Fruit fly (Drosophila melanogaster) whole organism, embryonic: ENCODE measurements around the gene CG4297.

Experiments
- Adf1 ChIP-seq: fragments of 200-800 bp; sonication (Bioruptor generic); IDR thresholded peaks from 2 replicates; pipeline ENCODE4 v1.3.6; 2022; ENCODE audit warnings: missing biosample characterization, missing genetic modification characterization
- Bgb ChIP-seq: fragments of 200-800 bp; sonication (Bioruptor generic); IDR thresholded peaks from 2 replicates; pipeline ENCODE4 v1.3.6; 2022; ENCODE audit warnings: missing biosample characterization, missing genetic modification characterization; ENCODE audit not compliant: partially characterized antibody
- BtbVII ChIP-seq: fragments of 200-800 bp; sonication (Bioruptor generic); optimal IDR thresholded peaks from 3 replicates; lab custom pipeline; 2017; ENCODE audit warnings: missing biosample characterization, mild to moderate bottlenecking, missing genetic modification characterization
- CG10431 ChIP-seq: fragments of 200-800 bp; sonication (Bioruptor generic); optimal IDR thresholded peaks from 3 replicates; lab custom pipeline; 2018; ENCODE audit warnings: missing biosample characterization, mild to moderate bottlenecking, missing genetic modification characterization
- CG11456 ChIP-seq: fragments of 200-800 bp; sonication (Bioruptor generic); IDR thresholded peaks from 3 replicates; pipeline ENCODE4 v1.3.6; 2022; ENCODE audit warnings: missing biosample characterization, missing genetic modification characterization
- CG13123 ChIP-seq: fragments of 200-800 bp; sonication (Bioruptor generic); optimal IDR thresholded peaks from 2 replicates; lab custom pipeline; 2016; ENCODE audit warnings: missing biosample characterization, missing genetic modification characterization
- CG13775 ChIP-seq: fragments of 200-800 bp; sonication (Bioruptor generic); optimal IDR thresholded peaks from 3 replicates; lab custom pipeline; 2017; ENCODE audit warnings: missing biosample characterization, mild to moderate bottlenecking, missing genetic modification characterization
- CG16815 ChIP-seq: fragments of 200-800 bp; sonication (Bioruptor generic); optimal IDR thresholded peaks from 3 replicates; lab custom pipeline; 2017; ENCODE audit warnings: missing biosample characterization, mild to moderate bottlenecking, missing genetic modification characterization
- CG3995 ChIP-seq: fragments of 200-800 bp; sonication (Bioruptor generic); optimal IDR thresholded peaks from 3 replicates; lab custom pipeline; 2016; ENCODE audit warnings: missing biosample characterization, missing genetic modification characterization
- CG43689 ChIP-seq: fragments of 200-800 bp; sonication (Bioruptor generic); IDR thresholded peaks from 2 replicates; pipeline ENCODE4 v1.3.6; 2022; ENCODE audit warnings: missing biosample characterization, missing genetic modification characterization
- CG4707 ChIP-seq: fragments of 200-800 bp; sonication (Bioruptor generic); optimal IDR thresholded peaks from 2 replicates; lab custom pipeline; 2018; ENCODE audit warnings: missing biosample characterization, mild to moderate bottlenecking, missing genetic modification characterization, moderate library complexity
- CG4820 ChIP-seq: fragments of 200-800 bp; sonication (Bioruptor generic); optimal IDR thresholded peaks from 3 replicates; lab custom pipeline; 2016; ENCODE audit warnings: missing biosample characterization, missing genetic modification characterization
- CG7271 ChIP-seq: fragments of 200-800 bp; sonication (Bioruptor generic); optimal IDR thresholded peaks from 2 replicates; lab custom pipeline; 2018; ENCODE audit warnings: missing biosample characterization, mild to moderate bottlenecking, missing genetic modification characterization, moderate library complexity
- CG7372 ChIP-seq: fragments of 200-800 bp; sonication (Bioruptor generic); IDR thresholded peaks from 2 replicates; pipeline ENCODE4 v1.3.6; 2022; ENCODE audit warnings: missing biosample characterization, missing genetic modification characterization
- CG7963 ChIP-seq: fragments of 200-800 bp; sonication (Bioruptor generic); IDR thresholded peaks from 3 replicates; pipeline ENCODE4 v1.3.6; 2022; ENCODE audit warnings: missing biosample characterization, missing genetic modification characterization; ENCODE audit not compliant: partially characterized antibody
- CG7987 ChIP-seq: fragments of 200-800 bp; sonication (Bioruptor generic); optimal IDR thresholded peaks from 2 replicates; lab custom pipeline; 2018; ENCODE audit warnings: missing biosample characterization, mild to moderate bottlenecking, missing genetic modification characterization, moderate library complexity
- CG8290 ChIP-seq, 3 experiments: fragments of 200-800 bp; sonication (Bioruptor generic); optimal IDR thresholded peaks; 2 replicates each; lab custom pipeline; 2016 to 2019; ENCODE audit warnings: missing biosample characterization in 3 of 3, missing genetic modification characterization in 3 of 3, mild to moderate bottlenecking in 2 of 3, moderate library complexity in 1 of 3
- CoRest ChIP-seq: fragments of 200-800 bp; sonication (Bioruptor generic); optimal IDR thresholded peaks from 3 replicates; lab custom pipeline; 2018; ENCODE audit warnings: missing biosample characterization, mild to moderate bottlenecking, missing genetic modification characterization, moderate library complexity
- Deaf1 ChIP-seq: fragments of 200-800 bp; optimal IDR thresholded peaks from 3 replicates; lab custom pipeline; 2019; ENCODE audit warnings: missing biosample characterization, mild to moderate bottlenecking, missing genetic modification characterization, moderate library complexity
- Dll ChIP-seq: fragments of 200-800 bp; sonication (Bioruptor generic); IDR thresholded peaks from 4 replicates; pipeline ENCODE4 v1.3.6; 2022; ENCODE audit warnings: missing biosample characterization, missing genetic modification characterization; ENCODE audit not compliant: partially characterized antibody
- Dp ChIP-seq: fragments of 200-800 bp; sonication (Bioruptor generic); optimal IDR thresholded peaks from 2 replicates; lab custom pipeline; 2018; ENCODE audit warnings: missing biosample characterization, mild to moderate bottlenecking, missing genetic modification characterization, moderate library complexity
- E2f1 ChIP-seq: fragments of 200-800 bp; sonication (Bioruptor generic); IDR thresholded peaks from 2 replicates; pipeline ENCODE4 v1.3.6; 2022; ENCODE audit warnings: missing biosample characterization, missing genetic modification characterization
- HLH3B ChIP-seq: fragments of 200-800 bp; sonication (Bioruptor generic); IDR thresholded peaks from 2 replicates; pipeline ENCODE4 v1.3.6; 2022; ENCODE audit warnings: missing biosample characterization, missing genetic modification characterization
- Hr78 ChIP-seq, 2 experiments: fragments of 200-800 bp in 1 of 2; fragments of >200 bp in 1 of 2; sonication (Bioruptor generic) in 1 of 2; optimal IDR thresholded peaks; 2 replicates each; lab custom pipeline; 2017 to 2019; ENCODE audit warnings: missing biosample characterization in 2 of 2, missing genetic modification characterization in 2 of 2, mild to moderate bottlenecking in 1 of 2, moderate library complexity in 1 of 2
- Med ChIP-seq: fragments of 200-800 bp; sonication (Bioruptor generic); peaks from one replicate; lab custom pipeline; 2016; ENCODE audit warnings: missing biosample characterization, missing genetic modification characterization, mild to moderate bottlenecking, inconsistent platforms, moderate library complexity
- Nf-YA ChIP-seq: fragments of 200-800 bp; sonication (Bioruptor generic); IDR thresholded peaks from 2 replicates; pipeline ENCODE4 v1.3.6; 2022; ENCODE audit warnings: missing biosample characterization, missing genetic modification characterization
- Optix ChIP-seq: fragments of 200-800 bp; sonication (Bioruptor generic); IDR thresholded peaks from 3 replicates; pipeline ENCODE4 v1.3.6; 2022; ENCODE audit warnings: missing biosample characterization, missing genetic modification characterization
- Ssrp ChIP-seq: fragments of 200-800 bp; sonication (Bioruptor generic); optimal IDR thresholded peaks from 2 replicates; lab custom pipeline; 2018; ENCODE audit warnings: missing biosample characterization, mild to moderate bottlenecking, missing genetic modification characterization, moderate library complexity
- chif ChIP-seq, 2 experiments: fragments of 200-800 bp; sonication (Bioruptor generic); optimal IDR thresholded peaks; 3 replicates each; lab custom pipeline; 2016; ENCODE audit warnings: missing biosample characterization in 2 of 2, missing genetic modification characterization in 2 of 2
- fd64A ChIP-seq: fragments of 200-800 bp; sonication (Bioruptor generic); optimal IDR thresholded peaks from 3 replicates; lab custom pipeline; 2018; ENCODE audit warnings: missing biosample characterization, mild to moderate bottlenecking, missing genetic modification characterization
- fd96Cb ChIP-seq: fragments of 200-800 bp; sonication (Bioruptor generic); optimal IDR thresholded peaks from 2 replicates; lab custom pipeline; 2018; ENCODE audit warnings: missing biosample characterization, mild to moderate bottlenecking, missing genetic modification characterization, moderate library complexity
- ftz-f1 ChIP-seq: fragments of 200-800 bp; sonication (Bioruptor generic); optimal IDR thresholded peaks from 2 replicates; lab custom pipeline; 2016; ENCODE audit warnings: missing biosample characterization, missing genetic modification characterization
- gce ChIP-seq: fragments of 200-800 bp; sonication (Bioruptor generic); IDR thresholded peaks from 3 replicates; pipeline ENCODE4 v1.3.6; 2022; ENCODE audit warnings: missing biosample characterization, missing genetic modification characterization
- gcm ChIP-seq: fragments of 200-800 bp; sonication (Bioruptor generic); optimal IDR thresholded peaks from 2 replicates; lab custom pipeline; 2019; ENCODE audit warnings: missing biosample characterization, mild to moderate bottlenecking, missing genetic modification characterization, moderate library complexity
- gsb-n ChIP-seq: fragments of 200-800 bp; sonication (Bioruptor generic); optimal IDR thresholded peaks from 3 replicates; lab custom pipeline; 2018; ENCODE audit warnings: missing biosample characterization, mild to moderate bottlenecking, missing genetic modification characterization
- h ChIP-seq: fragments of >200 bp; optimal IDR thresholded peaks from 2 replicates; lab custom pipeline; 2017
- hb ChIP-seq: fragments of 200-800 bp; sonication (Bioruptor generic); IDR thresholded peaks from 3 replicates; pipeline ENCODE4 v1.3.6; 2022; ENCODE audit warnings: missing biosample characterization, missing genetic modification characterization; ENCODE audit not compliant: partially characterized antibody
- jumu ChIP-seq: fragments of 200-800 bp; sonication (Bioruptor generic); optimal IDR thresholded peaks from 3 replicates; lab custom pipeline; 2016; ENCODE audit warnings: missing biosample characterization, missing genetic modification characterization
- kni ChIP-seq: fragments of 200-800 bp; sonication (Bioruptor generic); optimal IDR thresholded peaks from 3 replicates; lab custom pipeline; 2017; ENCODE audit warnings: mild to moderate bottlenecking, missing biosample characterization, missing genetic modification reagents, missing genetic modification characterization
- lmd ChIP-seq: fragments of 200-800 bp; sonication (Bioruptor generic); IDR thresholded peaks from 2 replicates; pipeline ENCODE4 v1.3.6; 2022; ENCODE audit warnings: missing biosample characterization, missing genetic modification characterization
- otp ChIP-seq: fragments of 200-800 bp; sonication (Bioruptor generic); IDR thresholded peaks from 3 replicates; pipeline ENCODE4, ENCODE4 v1.3.6; 2022; ENCODE audit warnings: missing biosample characterization, missing genetic modification characterization
- row ChIP-seq: fragments of 200-800 bp; sonication (Bioruptor generic); IDR thresholded peaks from 3 replicates; pipeline ENCODE4 v1.3.6; 2022; ENCODE audit warnings: missing biosample characterization, missing genetic modification characterization
- sens ChIP-seq: fragments of 200-800 bp; sonication (Bioruptor generic); peaks from one replicate; lab custom pipeline; 2016; ENCODE audit warnings: missing biosample characterization, missing genetic modification characterization
- seq ChIP-seq: fragments of 200-800 bp; sonication (Bioruptor generic); IDR thresholded peaks from 2 replicates; pipeline ENCODE4 v1.3.6; 2022; ENCODE audit warnings: missing biosample characterization, missing genetic modification characterization
- z ChIP-seq: fragments of 200-800 bp; sonication (Bioruptor generic); IDR thresholded peaks from 3 replicates; pipeline ENCODE4 v1.3.6; 2022; ENCODE audit warnings: missing biosample characterization, missing genetic modification characterization
- zen2 ChIP-seq: fragments of 200-800 bp; sonication (Bioruptor generic); IDR thresholded peaks from 3 replicates; pipeline ENCODE4 v1.3.6; 2022; ENCODE audit warnings: missing biosample characterization, missing genetic modification characterization; ENCODE audit not compliant: partially characterized antibody

Gene CG4297

DNA sequence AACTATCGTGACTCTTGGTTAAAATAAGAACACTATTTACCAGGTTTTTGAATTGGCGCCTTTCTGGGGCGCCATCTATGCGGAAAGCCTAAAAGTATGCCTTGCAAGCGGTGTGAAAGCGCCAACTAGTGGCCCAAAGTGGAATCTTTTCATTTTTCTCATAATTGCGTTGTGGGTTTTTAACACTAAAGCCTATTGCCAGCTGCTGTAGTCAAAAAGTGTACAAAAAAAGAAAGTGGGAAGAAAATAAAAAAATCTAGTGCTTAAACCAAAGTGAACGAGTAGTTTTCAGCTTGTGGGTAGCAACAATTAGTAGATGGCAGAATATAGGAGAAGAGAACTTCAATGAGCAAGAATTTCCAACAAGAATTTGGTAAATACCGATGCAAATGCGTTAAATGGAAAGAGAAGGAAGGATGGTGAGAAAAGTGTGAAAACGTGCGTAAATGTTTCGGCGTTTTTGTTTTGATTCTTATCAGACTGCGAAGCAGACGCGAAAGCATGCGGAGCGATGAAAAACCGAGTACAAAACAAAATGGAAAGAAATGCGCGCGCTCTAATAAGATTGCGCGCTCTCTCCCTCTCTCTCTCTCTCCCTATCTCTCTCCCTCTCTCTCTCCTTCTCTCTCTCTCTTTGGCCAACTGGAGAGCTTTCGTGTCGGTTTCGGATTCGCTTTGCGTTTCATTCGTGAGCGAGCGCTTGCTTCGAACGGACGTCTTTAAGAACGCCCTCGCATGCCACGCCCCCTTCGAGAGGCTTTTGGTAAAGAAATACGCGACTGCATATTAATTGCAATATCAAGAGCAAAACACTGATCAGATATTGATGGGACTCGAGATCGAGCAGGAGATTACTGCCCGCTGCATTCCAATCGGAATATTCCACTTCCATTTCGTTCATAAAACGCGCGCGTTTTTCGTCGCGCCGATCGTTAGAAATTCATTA is 18.4 kb upstream of the CG4297 start (continued):
- peak; percentile 28 for TF ChIP-seq gsb-n (tag; lab: Kevin White, UChicago)
- TF ChIP-seq zen2 (GFP tag; lab: Robert Waterston, UW), result peak; percentile 97
- 0 out of 3 replicates have a peak, but pooled peaks have one; percentile 28 for TF ChIP-seq CG7963 (GFP tag; lab: Robert Waterston, UW)
- TF ChIP-seq CG3995 (GFP tag; lab: Kevin White, UChicago), result no peak
- TF ChIP-seq seq (GFP tag; lab: Robert Waterston, UW), result peak; percentile 78; the same call in 1 of the 2 replicates
- TF ChIP-seq CG4820, result peak; percentile 27
- peak; percentile 21 for TF ChIP-seq kni (GFP tag; lab: Kevin White, UChicago)
- peak; percentile 72 for TF ChIP-seq otp

DNA sequence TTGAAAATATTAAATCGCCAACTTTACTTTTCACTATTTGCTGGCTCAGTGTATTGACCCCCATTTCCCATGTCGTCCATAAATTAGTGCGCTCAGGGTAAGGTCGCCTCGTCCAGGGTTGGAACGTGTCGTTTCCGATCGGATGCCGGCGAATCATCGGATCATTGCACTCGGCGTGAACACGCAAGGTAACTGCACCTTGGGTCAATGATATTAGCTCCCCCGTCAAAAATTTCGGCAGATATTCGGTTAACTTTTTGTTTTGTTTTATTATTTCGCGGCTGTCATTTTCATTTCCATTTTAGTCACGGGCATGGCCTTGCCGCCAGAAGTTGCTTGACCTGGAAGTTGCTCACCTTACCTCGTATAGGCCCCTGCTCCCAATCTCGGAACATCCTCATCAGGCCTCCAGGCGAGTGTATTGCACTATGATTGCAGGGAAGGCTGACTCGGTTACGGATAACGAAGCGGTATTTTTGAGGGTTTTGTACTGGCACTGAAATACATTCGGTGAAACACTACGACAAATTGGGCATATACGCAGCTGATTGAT is 16.6 kb upstream of the CG4297 start:
- TF ChIP-seq Med (GFP tag; lab: Kevin White, UChicago) (peak; percentile 18), ftz-f1 (GFP tag; lab: Kevin White, UChicago) (peak; percentile 90), sens (peak; percentile 29), gcm (GFP tag; lab: Kevin White, UChicago) (peak; percentile 42), BtbVII (GFP tag; lab: Kevin White, UChicago) (no peak), fd96Cb (tag; lab: Kevin White, UChicago) (no peak), CoRest (tag; lab: Kevin White, UChicago) (no peak), Nf-YA (no peak), Bgb (GFP tag; lab: Robert Waterston, UW) (no peak), CG13123 (GFP tag; lab: Kevin White, UChicago) (no peak), Adf1 (no peak), CG16815 (GFP tag; lab: Kevin White, UChicago) (no peak), Dp (GFP tag; lab: Kevin White, UChicago) (no peak), CG7271 (tag; lab: Kevin White, UChicago) (no peak), Hr78 (GFP tag; optimal IDR thresholded peaks at IDR 0.05; lab: Kevin White, UChicago) (peak in 1 of 2 experiments; percentile 86), Deaf1 (tag; lab: Kevin White, UChicago) (peak; percentile 24), jumu (no peak), HLH3B (GFP tag; lab: Robert Waterston, UW) (0 out of 2 replicates have a peak, but pooled peaks have one; percentile 3), CG7987 (GFP tag; lab: Kevin White, UChicago) (no peak), CG10431 (GFP tag; lab: Kevin White, UChicago) (no peak), row (GFP tag; lab: Robert Waterston, UW) (0 out of 3 replicates have a peak, but pooled peaks have one; percentile 1), chif (GFP tag; optimal IDR thresholded peaks at IDR 0.05; lab: Kevin White, UChicago) (peak in 1 of 2 experiments; percentile 15), CG11456 (GFP tag; lab: Robert Waterston, UW) (0 out of 3 replicates have a peak, but pooled peaks have one; percentile 1), hb (GFP tag; lab: Robert Waterston, UW) (no peak), z (no peak), CG13775 (GFP tag; lab: Kevin White, UChicago) (peak; percentile 7), E2f1 (GFP tag; lab: Robert Waterston, UW) (no peak), CG43689 (GFP tag; lab: Robert Waterston, UW) (no peak), CG7372 (GFP tag; lab: Robert Waterston, UW) (no peak), CG4707 (no peak), Optix (GFP tag; lab: Robert Waterston, UW) (no peak), CG8290 (GFP tag; optimal IDR thresholded peaks at IDR 0.05; lab: Kevin White, UChicago) (no peak), CG8290 (tag; optimal IDR thresholded peaks at IDR 0.05; lab: Kevin White, UChicago) (peak in 1 of 2 experiments; percentile 3), Ssrp (tag; lab: Kevin White, UChicago) (peak; percentile 4), gce (GFP tag; lab: Robert Waterston, UW) (0 out of 3 replicates have a peak, but pooled peaks have one; percentile 64), fd64A (no peak), Dll (GFP tag; lab: Robert Waterston, UW) (no peak), h (lab: Kevin White, UChicago) (no peak), lmd (GFP tag; lab: Robert Waterston, UW) (no peak)
